Worm (Caenorhabditis elegans): Measurements from ENCODE around the gene arx-5.

DNA sequence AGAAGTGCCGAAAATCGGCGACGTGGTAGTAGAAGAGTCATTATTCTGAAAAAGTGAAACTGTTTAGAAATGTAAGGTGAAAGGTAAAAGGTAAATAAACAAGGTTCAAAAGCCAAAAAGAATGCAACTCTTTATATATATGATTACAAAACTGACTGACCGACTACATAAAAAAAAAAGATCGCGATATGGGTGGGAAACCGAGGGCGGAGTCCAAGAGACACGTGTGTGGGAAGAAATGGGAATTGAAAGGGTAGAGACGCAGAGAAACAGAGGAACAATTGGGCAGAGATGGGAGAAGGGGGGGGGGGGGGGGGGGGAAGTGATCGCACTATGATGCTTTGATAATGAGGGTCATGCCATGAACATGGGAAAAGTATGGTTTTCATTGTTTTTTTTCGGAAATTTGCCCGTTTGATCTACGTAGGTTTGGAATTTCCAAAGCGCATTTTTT lies 21.0 kb upstream of the arx-5 start, which contains the start of gene Y37D8A.4:
- TF ChIP-seq ceh-82 (tag; optimal IDR thresholded peaks at IDR 0.05) = no peak
- no peak for TF ChIP-seq nhr-12 (tag; optimal IDR thresholded peaks at IDR 0.05)
- no peak for TF ChIP-seq aly-2 (tag; optimal IDR thresholded peaks at IDR 0.05)
- TF ChIP-seq unc-86 (tag; optimal IDR thresholded peaks at IDR 0.05) = no peak
- no peak for TF ChIP-seq nhr-77 (tag; optimal IDR thresholded peaks at IDR 0.05)
- TF ChIP-seq snpc-4 (tag; optimal IDR thresholded peaks at IDR 0.05) = no peak
- no peak for TF ChIP-seq jun-1 (tag; optimal IDR thresholded peaks at IDR 0.05)
- TF ChIP-seq ama-1 (optimal IDR thresholded peaks at IDR 0.05) = no peak
- no peak for TF ChIP-seq hlh-17 (GFP tag; optimal IDR thresholded peaks at IDR 0.05; ENCODE audit: borderline replicate concordance)
- no peak for TF ChIP-seq mab-9 (GFP tag; IDR thresholded peaks at IDR 0.05)
- TF ChIP-seq fkh-10 (GFP tag; optimal IDR thresholded peaks at IDR 0.05) = no peak
- no peak for TF ChIP-seq fos-1 (tag; optimal IDR thresholded peaks at IDR 0.05)
- no peak for TF ChIP-seq C34B4.2 (tag; optimal IDR thresholded peaks at IDR 0.05)

Data from whole organism, L1 larva.